Fruit fly (Drosophila melanogaster): ENCODE measurements around the gene Vm26Aa.

- TF ChIP-seq CG9139 (GFP tag; optimal IDR thresholded peaks at IDR 0.05) (no peak), CG16779 (tag; optimal IDR thresholded peaks at IDR 0.05) (no peak), CG6792 (GFP tag; optimal IDR thresholded peaks at IDR 0.05) (no peak), spab (GFP tag; optimal IDR thresholded peaks at IDR 0.05) (no peak), Eip75B (GFP tag; optimal IDR thresholded peaks at IDR 0.05) (no peak), CG8119 (GFP tag; IDR thresholded peaks at IDR 0.05) (no peak), Ets96B (tag; optimal IDR thresholded peaks at IDR 0.05) (no peak)
Measured at dm6 chr2L:6000065-6000464, 39.9 kb upstream of the Vm26Aa start, which contains the start of gene Tsp26A.

Measured in whole organism, prepupa.